Worm (Caenorhabditis elegans) whole organism, L3 larva: ENCODE data around the gene dnj-10.

Source experiments
- R02D3.7 ChIP-seq: fragments of 150-350 bp; optimal IDR thresholded peaks from 2 replicates; lab custom pipeline; 2014; ENCODE audit warnings: missing biosample characterization, missing genetic modification characterization
- ZK546.5 ChIP-seq: sonication (generic microtip); optimal IDR thresholded peaks from 2 replicates; lab custom pipeline; 2017; ENCODE audit warnings: missing biosample characterization, missing genetic modification characterization
- aly-2 ChIP-seq: fragments of 150-350 bp; optimal IDR thresholded peaks from 2 replicates; lab custom pipeline; 2014; ENCODE audit warnings: missing biosample characterization, missing genetic modification characterization
- ama-1 ChIP-seq: fragments of 150-350 bp; optimal IDR thresholded peaks from 2 replicates; lab custom pipeline; 2018
- ceh-16 ChIP-seq: sonication (generic microtip); optimal IDR thresholded peaks from 2 replicates; lab custom pipeline; 2017; ENCODE audit warnings: missing biosample characterization, missing genetic modification characterization
- ceh-28 ChIP-seq: fragments of 150-350 bp; optimal IDR thresholded peaks from 2 replicates; lab custom pipeline; 2014; ENCODE audit warnings: missing biosample characterization, missing genetic modification reagents, missing genetic modification characterization
- ceh-82 ChIP-seq: fragments of 150-350 bp; optimal IDR thresholded peaks from 2 replicates; lab custom pipeline; 2014; ENCODE audit warnings: missing biosample characterization, missing genetic modification characterization
- daf-12 ChIP-seq: fragments of 150-350 bp; optimal IDR thresholded peaks from 2 replicates; lab custom pipeline; 2014; ENCODE audit warnings: missing biosample characterization, missing genetic modification reagents, missing genetic modification characterization
- egl-27 ChIP-seq: sonication (generic microtip); optimal IDR thresholded peaks from 4 replicates; lab custom pipeline; 2017; ENCODE audit warnings: missing biosample characterization, missing genetic modification reagents, missing genetic modification characterization
- egl-5 ChIP-seq: fragments of 150-350 bp; optimal IDR thresholded peaks from 2 replicates; lab custom pipeline; 2017; ENCODE audit warnings: missing biosample characterization, missing genetic modification reagents, missing genetic modification characterization, inconsistent platforms
- elt-1 ChIP-seq: fragments of 150-350 bp; optimal IDR thresholded peaks from 2 replicates; lab custom pipeline; 2014; ENCODE audit warnings: missing biosample characterization, missing genetic modification characterization
- elt-2 ChIP-seq: sonication (generic microtip); optimal IDR thresholded peaks from 2 replicates; lab custom pipeline; 2016; ENCODE audit warnings: missing genetic modification reagents, mild to moderate bottlenecking, missing genetic modification characterization, missing compliant biosample characterization
- elt-3 ChIP-seq, 3 experiments: fragments of 150-350 bp in 1 of 3; sonication (generic microtip) in 2 of 3; optimal IDR thresholded peaks; 2 replicates in 2 of 3; 4 replicates in 1 of 3; lab custom pipeline; 2014 to 2017; ENCODE audit warnings: missing biosample characterization in 3 of 3, missing genetic modification characterization in 3 of 3
- eor-1 ChIP-seq, 2 experiments: fragments of 150-350 bp; optimal IDR thresholded peaks; 2 replicates each; lab custom pipeline; 2014 to 2018; ENCODE audit warnings: missing biosample characterization in 2 of 2, missing genetic modification characterization in 2 of 2
- fkh-10 ChIP-seq: sonication (generic microtip); optimal IDR thresholded peaks from 2 replicates; lab custom pipeline; 2017; ENCODE audit warnings: missing biosample characterization, missing genetic modification reagents, missing genetic modification characterization
- fkh-2 ChIP-seq: fragments of 150-350 bp; optimal IDR thresholded peaks from 2 replicates; lab custom pipeline; 2014; ENCODE audit warnings: missing biosample characterization, missing genetic modification reagents, missing genetic modification characterization
- fos-1 ChIP-seq: fragments of 150-350 bp; optimal IDR thresholded peaks from 2 replicates; lab custom pipeline; 2014; ENCODE audit warnings: missing biosample characterization, missing genetic modification characterization
- hmg-11 ChIP-seq: sonication (generic microtip); optimal IDR thresholded peaks from 2 replicates; lab custom pipeline; 2016; ENCODE audit warnings: missing genetic modification characterization, missing compliant biosample characterization
- jun-1 ChIP-seq: fragments of 150-350 bp; optimal IDR thresholded peaks from 2 replicates; lab custom pipeline; 2014; ENCODE audit warnings: missing biosample characterization, missing genetic modification reagents, missing genetic modification characterization
- lin-39 ChIP-seq: fragments of 150-350 bp; optimal IDR thresholded peaks from 2 replicates; lab custom pipeline; 2018; ENCODE audit warnings: missing biosample characterization, missing genetic modification reagents, missing genetic modification characterization
- lsy-12 ChIP-seq: sonication (generic microtip); optimal IDR thresholded peaks from 2 replicates; lab custom pipeline; 2016; ENCODE audit warnings: mild to moderate bottlenecking, missing genetic modification characterization, missing compliant biosample characterization
- mdl-1 ChIP-seq: fragments of 150-350 bp; optimal IDR thresholded peaks from 2 replicates; lab custom pipeline; 2014; ENCODE audit warnings: missing biosample characterization, missing genetic modification characterization
- nfya-1 ChIP-seq: sonication (generic microtip); optimal IDR thresholded peaks from 2 replicates; lab custom pipeline; 2017; ENCODE audit warnings: missing genetic modification characterization, mild to moderate bottlenecking, missing compliant biosample characterization, antibody characterized with exemption, moderate library complexity; ENCODE audit not compliant: insufficient read depth
- nhr-11 ChIP-seq: fragments of 150-350 bp; optimal IDR thresholded peaks from 2 replicates; lab custom pipeline; 2014; ENCODE audit warnings: missing biosample characterization, missing genetic modification characterization
- nhr-25 ChIP-seq: sonication (generic microtip); optimal IDR thresholded peaks from 2 replicates; lab custom pipeline; 2017; ENCODE audit warnings: missing biosample characterization, missing genetic modification characterization
- nhr-28 ChIP-seq: fragments of 150-350 bp; optimal IDR thresholded peaks from 2 replicates; lab custom pipeline; 2014; ENCODE audit warnings: missing biosample characterization, missing genetic modification characterization
- nhr-43 ChIP-seq: sonication (generic microtip); optimal IDR thresholded peaks from 2 replicates; lab custom pipeline; 2016; ENCODE audit warnings: mild to moderate bottlenecking, missing genetic modification characterization, missing compliant biosample characterization; ENCODE audit not compliant: poor library complexity, severe bottlenecking
- pha-4 ChIP-seq: fragments of 150-350 bp; optimal IDR thresholded peaks from 2 replicates; lab custom pipeline; 2014; ENCODE audit warnings: missing biosample characterization, missing genetic modification reagents, missing genetic modification characterization
- pqm-1 ChIP-seq: fragments of 150-350 bp; optimal IDR thresholded peaks from 2 replicates; lab custom pipeline; 2017; ENCODE audit warnings: missing biosample characterization, missing genetic modification characterization, inconsistent platforms
- sea-2 ChIP-seq: fragments of 150-350 bp; sonication (generic microtip); optimal IDR thresholded peaks from 4 replicates; lab custom pipeline; 2014; ENCODE audit warnings: missing biosample characterization, missing genetic modification reagents, missing genetic modification characterization
- skn-1 ChIP-seq: fragments of 150-350 bp; optimal IDR thresholded peaks from 2 replicates; lab custom pipeline; 2014; ENCODE audit warnings: missing biosample characterization, missing genetic modification characterization
- snpc-4 ChIP-seq: fragments of 150-350 bp; optimal IDR thresholded peaks from 2 replicates; lab custom pipeline; 2014; ENCODE audit warnings: missing biosample characterization, missing genetic modification characterization
- tbx-2 ChIP-seq: sonication (generic microtip); optimal IDR thresholded peaks from 2 replicates; lab custom pipeline; 2016; ENCODE audit warnings: mild to moderate bottlenecking, missing genetic modification characterization, missing compliant biosample characterization
- unc-39 ChIP-seq: sonication (generic microtip); optimal IDR thresholded peaks from 4 replicates; lab custom pipeline; 2017; ENCODE audit warnings: missing biosample characterization, missing genetic modification characterization
- ztf-11 ChIP-seq: fragments of 150-350 bp; optimal IDR thresholded peaks from 2 replicates; lab custom pipeline; 2014; ENCODE audit warnings: missing biosample characterization, missing genetic modification characterization

Gene dnj-10

ce11 chrIII:8588592-8589153 is 42.3 kb upstream of the dnj-10 start, which contains the start of gene glr-1:
Gene glr-1, minus strand, starts transcription at chrIII:8588642.
- TF ChIP-seq fos-1 (tag; lab: Kevin White, UChicago), result no peak
- no peak for TF ChIP-seq tbx-2 (tag; lab: Kevin White, UChicago)
- TF ChIP-seq nhr-25 (tag; lab: Kevin White, UChicago), result no peak
- peak; percentile 53 for TF ChIP-seq nfya-1
- TF ChIP-seq nhr-28 (tag; lab: Kevin White, UChicago), result no peak
- no peak for TF ChIP-seq egl-27 (tag; lab: Kevin White, UChicago)
- TF ChIP-seq snpc-4 (tag; lab: Kevin White, UChicago), result no peak
- TF ChIP-seq unc-39 (tag; lab: Kevin White, UChicago), result no peak
- TF ChIP-seq fkh-10 (GFP tag; lab: Kevin White, UChicago), result peak; percentile 44
- TF ChIP-seq daf-12 (tag; lab: Kevin White, UChicago), result no peak
- no peak for TF ChIP-seq lin-39
- TF ChIP-seq ceh-82 (tag; lab: Kevin White, UChicago), result no peak

- TF ChIP-seq aly-2 (tag; lab: Kevin White, UChicago) (no peak), nhr-11 (tag; lab: Kevin White, UChicago) (no peak), skn-1 (tag; lab: Kevin White, UChicago) (no peak), mdl-1 (tag; lab: Kevin White, UChicago) (no peak), ZK546.5 (tag; lab: Kevin White, UChicago) (no peak), hmg-11 (no peak), ztf-11 (tag; lab: Kevin White, UChicago) (no peak)
Measured at ce11 chrIII:8589195-8589594, 41.8 kb upstream of the dnj-10 start, which contains the start of gene fip-3. Gene fip-3, minus strand, starts transcription at chrIII:8589488.

- TF ChIP-seq egl-5 (tag; lab: Kevin White, UChicago), result no peak
- no peak for TF ChIP-seq fkh-2 (tag; lab: Kevin White, UChicago)
- no peak for TF ChIP-seq ama-1 (lab: Kevin White, UChicago)
- no peak for TF ChIP-seq eor-1 (tag; optimal IDR thresholded peaks at IDR 0.05; lab: Kevin White, UChicago)
Measured at ce11 chrIII:8590882-8591281, 40.1 kb upstream of the dnj-10 start, which contains the start of gene fipr-16. Gene fipr-16, minus strand, starts transcription at chrIII:8590982.

- TF ChIP-seq sea-2, result no peak
- no peak for TF ChIP-seq R02D3.7 (tag; lab: Kevin White, UChicago)
- TF ChIP-seq snpc-4 (tag; lab: Kevin White, UChicago), result no peak
- TF ChIP-seq lin-39, result no peak
- no peak for TF ChIP-seq lsy-12 (tag; lab: Kevin White, UChicago)
- TF ChIP-seq ceh-16 (tag; lab: Kevin White, UChicago), result no peak
- TF ChIP-seq mdl-1 (tag; lab: Kevin White, UChicago), result no peak
- TF ChIP-seq ceh-28 (tag; lab: Kevin White, UChicago), result no peak
- no peak for TF ChIP-seq daf-12 (tag; lab: Kevin White, UChicago)
- no peak for TF ChIP-seq elt-1 (tag; lab: Kevin White, UChicago)
- no peak for TF ChIP-seq pha-4 (tag; lab: Kevin White, UChicago)
- TF ChIP-seq nhr-11 (tag; lab: Kevin White, UChicago), result no peak
- no peak for TF ChIP-seq ceh-82 (tag; lab: Kevin White, UChicago)
- no peak for TF ChIP-seq nhr-43
- TF ChIP-seq ZK546.5 (tag; lab: Kevin White, UChicago), result no peak
- TF ChIP-seq elt-3 (tag; optimal IDR thresholded peaks at IDR 0.05; lab: Kevin White, UChicago), result no peak
- TF ChIP-seq jun-1 (tag; lab: Kevin White, UChicago), result no peak
- no peak for TF ChIP-seq fkh-2 (tag; lab: Kevin White, UChicago)
- TF ChIP-seq nhr-28 (tag; lab: Kevin White, UChicago), result no peak
- TF ChIP-seq, all 47 proteins: peak for 0
Measured at ce11 chrIII:8593620-8594019, 37.3 kb upstream of the dnj-10 start, which contains the start of gene C06E1.7. Gene C06E1.7, minus strand, starts transcription at chrIII:8593720.

- peak; percentile 78 for TF ChIP-seq pqm-1 (tag; lab: Kevin White, UChicago)
- peak; percentile 69 for TF ChIP-seq elt-2 (tag; lab: Kevin White, UChicago)
- no peak for TF ChIP-seq snpc-4 (tag; lab: Kevin White, UChicago)
- TF ChIP-seq, all 47 proteins: peak for 2
Measured at ce11 chrIII:8594088-8594487, 36.9 kb upstream of the dnj-10 start.
